Worm (Caenorhabditis elegans) whole organism, midembryonic: ENCODE data around the gene C33D9.8.

Experiments used
- T22C8.4 ChIP-seq: fragments of 200-800 bp; sonication (Bioruptor generic); IDR thresholded peaks from 2 replicates; pipeline ENCODE4 v1.3.6; 2022; ENCODE audit warnings: missing genetic modification characterization, missing compliant biosample characterization
- cog-1 ChIP-seq: sonication (generic microtip); optimal IDR thresholded peaks from 2 replicates; lab custom pipeline; 2016; ENCODE audit warnings: missing genetic modification characterization, missing compliant biosample characterization
- flt-1 ChIP-seq: fragments of 200-800 bp; sonication (Bioruptor generic); IDR thresholded peaks from 2 replicates; pipeline ENCODE4 v1.3.6; 2022; ENCODE audit warnings: missing genetic modification characterization, missing compliant biosample characterization
- klf-2 ChIP-seq: fragments of 200-800 bp; sonication (Bioruptor generic); conservative IDR thresholded peaks from 2 replicates; pipeline ENCODE4 v1.3.6; 2022; ENCODE audit warnings: missing genetic modification reagents, missing genetic modification characterization, missing compliant biosample characterization
- med-1 ChIP-seq: sonication (generic microtip); optimal IDR thresholded peaks from 2 replicates; lab custom pipeline; 2017; ENCODE audit warnings: missing genetic modification characterization, mild to moderate bottlenecking, missing compliant biosample characterization, antibody characterized with exemption, missing genetic modification reagents; ENCODE audit not compliant: insufficient read depth
- ref-1 ChIP-seq: fragments of 200-800 bp; sonication (Bioruptor generic); conservative IDR thresholded peaks from 2 replicates; pipeline ENCODE4 v1.3.6; 2022; ENCODE audit warnings: missing genetic modification reagents, missing genetic modification characterization, missing compliant biosample characterization
- tab-1 ChIP-seq: fragments of 200-800 bp; sonication (Bioruptor generic); IDR thresholded peaks from 2 replicates; pipeline ENCODE4 v1.3.6; 2022; ENCODE audit warnings: missing genetic modification characterization, missing compliant biosample characterization
- ztf-23 ChIP-seq: fragments of 200-800 bp; sonication (Bioruptor generic); IDR thresholded peaks from 2 replicates; pipeline ENCODE4 v1.3.6; 2022; ENCODE audit warnings: missing genetic modification reagents, missing genetic modification characterization, missing compliant biosample characterization
- ztf-29 ChIP-seq: fragments of 200-800 bp; sonication (Bioruptor generic); IDR thresholded peaks from 2 replicates; pipeline ENCODE4 v1.3.6; 2022; ENCODE audit warnings: missing genetic modification reagents, missing genetic modification characterization, missing compliant biosample characterization

C33D9.8 gene

DNA sequence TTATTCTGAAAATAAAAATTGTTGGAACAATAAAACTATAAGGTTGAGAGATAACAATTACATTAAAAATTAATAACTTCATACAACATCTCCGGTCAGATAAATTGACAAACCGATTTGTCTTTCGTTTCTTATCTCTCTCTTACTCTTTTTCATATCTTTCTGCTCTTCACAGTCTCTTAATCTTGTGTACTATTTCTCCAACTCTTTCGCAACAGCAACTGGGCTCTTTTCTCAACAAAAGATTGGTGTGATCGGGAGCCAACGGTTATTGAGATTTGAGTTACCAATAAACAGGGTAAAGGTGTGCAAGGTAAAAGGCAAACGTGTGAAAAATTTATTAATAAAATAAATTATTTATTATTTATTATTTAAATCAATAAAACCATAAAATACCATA, at the start of gene C33D9.8:
TSS of gene C33D9.8 (minus strand) at position 99 of the 400 bp plus-strand sequence.
- TF ChIP-seq tab-1 (GFP tag; lab: Robert Waterston, UW) = no peak
- no peak for TF ChIP-seq T22C8.4 (GFP tag; lab: Robert Waterston, UW)
- no peak for TF ChIP-seq ref-1 (GFP tag; lab: Robert Waterston, UW)
- no peak for TF ChIP-seq cog-1 (tag; lab: Kevin White, UChicago)
- no peak for TF ChIP-seq klf-2 (GFP tag; lab: Robert Waterston, UW)
- TF ChIP-seq flt-1 = no peak
- TF ChIP-seq ztf-23 = no peak

DNA sequence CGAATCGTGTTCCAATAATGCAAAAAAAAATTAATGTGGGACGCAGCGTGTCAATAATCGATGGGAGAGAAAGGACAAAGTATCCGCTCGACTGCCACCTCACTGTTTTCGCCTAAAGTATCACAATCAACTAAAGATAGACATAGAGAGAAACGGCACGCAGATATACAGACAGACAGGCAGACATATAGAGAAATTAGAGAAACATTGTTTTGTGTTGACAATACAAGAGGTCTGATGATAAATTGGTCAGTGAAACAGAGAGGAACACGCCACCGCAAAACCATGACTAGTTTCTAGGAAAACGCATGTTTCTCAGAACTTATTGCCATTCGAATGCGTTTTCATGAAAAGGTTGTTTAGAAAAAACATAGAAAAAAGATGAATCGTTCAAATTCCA, 44.0 kb upstream of the C33D9.8 start, which contains the start of gene T28C6.8:
TSS of gene T28C6.8 (minus strand) at position 137 of the 400 bp plus-strand sequence.
- TF ChIP-seq klf-2 (GFP tag; lab: Robert Waterston, UW) (no peak), flt-1 (no peak), ref-1 (GFP tag; lab: Robert Waterston, UW) (no peak), med-1 (GFP tag; lab: Kevin White, UChicago) (no peak), ztf-23 (no peak), tab-1 (GFP tag; lab: Robert Waterston, UW) (no peak), cog-1 (tag; lab: Kevin White, UChicago) (no peak), ztf-29 (no peak), T22C8.4 (GFP tag; lab: Robert Waterston, UW) (no peak)

- TF ChIP-seq T22C8.4 (GFP tag; lab: Robert Waterston, UW) (no peak), klf-2 (GFP tag; lab: Robert Waterston, UW) (no peak), cog-1 (tag; lab: Kevin White, UChicago) (no peak), ref-1 (GFP tag; lab: Robert Waterston, UW) (no peak)
These were observed 40.9 kb upstream of the C33D9.8 start, which contains the start of gene T28C6.7 for ce11 chrIV:8827500-8827899. TSS of gene T28C6.7 (plus strand) at chrIV:8827800.

DNA sequence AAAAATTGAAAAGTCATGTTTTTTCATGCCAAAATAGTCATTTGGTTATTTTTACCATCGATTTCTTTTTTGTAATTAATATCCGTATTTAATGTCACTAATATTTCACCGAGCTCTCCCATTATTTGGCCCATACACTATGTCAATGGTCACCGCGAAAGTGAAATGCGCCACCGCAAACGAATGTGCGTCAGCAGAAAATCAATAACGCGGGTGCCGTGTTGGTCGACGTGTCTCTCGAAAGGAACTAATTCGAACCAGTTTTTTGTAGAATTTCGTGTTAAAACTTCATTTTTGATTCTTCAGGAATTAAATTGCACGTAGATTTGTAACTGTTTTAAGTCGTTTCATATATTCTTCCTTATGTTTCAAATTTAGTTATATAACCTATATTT, 40.1 kb upstream of the C33D9.8 start:
- no peak for TF ChIP-seq cog-1 (tag; lab: Kevin White, UChicago)
- TF ChIP-seq ztf-23 = no peak
- peak; percentile 80 for TF ChIP-seq T22C8.4 (GFP tag; lab: Robert Waterston, UW)
- TF ChIP-seq klf-2 (GFP tag; lab: Robert Waterston, UW) = no peak

ce11 chrIV:8825997-8826605, 39.5 kb upstream of the C33D9.8 start:
- no peak for TF ChIP-seq ztf-23
- no peak for TF ChIP-seq T22C8.4 (GFP tag; lab: Robert Waterston, UW)
- no peak for TF ChIP-seq tab-1 (GFP tag; lab: Robert Waterston, UW)
- no peak for TF ChIP-seq cog-1 (tag; lab: Kevin White, UChicago)
- TF ChIP-seq flt-1 = no peak
- TF ChIP-seq ztf-29 = no peak
- TF ChIP-seq ref-1 (GFP tag; lab: Robert Waterston, UW) = no peak
- TF ChIP-seq med-1 (GFP tag; lab: Kevin White, UChicago) = no peak
- no peak for TF ChIP-seq klf-2 (GFP tag; lab: Robert Waterston, UW)

DNA sequence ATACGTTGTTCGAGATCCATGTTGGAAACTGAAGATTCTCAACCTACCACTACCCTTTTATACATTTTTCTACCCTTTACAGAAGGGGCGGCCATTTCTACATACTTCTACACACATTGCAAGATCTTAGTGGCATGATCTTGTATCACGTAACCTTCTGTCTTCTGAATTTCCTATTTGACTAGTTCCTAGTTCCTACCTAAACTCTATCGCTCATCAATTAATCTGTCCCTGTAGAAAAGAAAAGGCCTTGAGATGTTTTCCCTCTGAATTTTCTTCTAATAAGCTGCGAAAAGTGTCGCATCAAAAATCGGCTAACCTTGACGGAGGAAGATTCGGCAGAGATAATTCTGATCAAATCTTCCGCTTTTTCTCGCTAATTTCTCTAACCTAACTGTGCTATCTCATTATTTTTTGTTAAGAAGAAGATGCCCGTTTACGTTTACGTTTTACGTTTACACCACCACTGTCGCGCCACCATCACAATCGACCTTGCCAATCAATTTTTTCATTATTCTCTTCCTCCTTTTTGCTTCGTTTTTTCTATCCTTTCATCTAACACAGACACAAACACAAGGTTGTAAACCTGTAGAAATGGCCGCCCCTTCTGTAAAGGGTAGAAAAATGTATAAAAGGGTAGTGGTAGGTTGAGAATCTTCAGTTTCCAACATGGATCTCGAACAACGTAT, 37.7 kb upstream of the C33D9.8 start, which contains the start of the genes col-117 and col-3:
TSS of gene col-117 (minus strand) at position 51 of the 689 bp plus-strand sequence.
TSS of gene col-3 (plus strand) at position 639 of the 689 bp plus-strand sequence.
- TF ChIP-seq cog-1 (tag; lab: Kevin White, UChicago) = no peak
- no peak for TF ChIP-seq tab-1 (GFP tag; lab: Robert Waterston, UW)
- TF ChIP-seq klf-2 (GFP tag; lab: Robert Waterston, UW) = no peak
- TF ChIP-seq med-1 (GFP tag; lab: Kevin White, UChicago) = no peak

ce11 chrIV:8822598-8822997, 36.0 kb upstream of the C33D9.8 start:
- TF ChIP-seq ztf-23 (no peak), ztf-29 (no peak), med-1 (GFP tag; lab: Kevin White, UChicago) (no peak), T22C8.4 (GFP tag; lab: Robert Waterston, UW) (no peak), ref-1 (GFP tag; lab: Robert Waterston, UW) (no peak), tab-1 (GFP tag; lab: Robert Waterston, UW) (no peak), klf-2 (GFP tag; lab: Robert Waterston, UW) (no peak), flt-1 (no peak), cog-1 (tag; lab: Kevin White, UChicago) (no peak)

DNA sequence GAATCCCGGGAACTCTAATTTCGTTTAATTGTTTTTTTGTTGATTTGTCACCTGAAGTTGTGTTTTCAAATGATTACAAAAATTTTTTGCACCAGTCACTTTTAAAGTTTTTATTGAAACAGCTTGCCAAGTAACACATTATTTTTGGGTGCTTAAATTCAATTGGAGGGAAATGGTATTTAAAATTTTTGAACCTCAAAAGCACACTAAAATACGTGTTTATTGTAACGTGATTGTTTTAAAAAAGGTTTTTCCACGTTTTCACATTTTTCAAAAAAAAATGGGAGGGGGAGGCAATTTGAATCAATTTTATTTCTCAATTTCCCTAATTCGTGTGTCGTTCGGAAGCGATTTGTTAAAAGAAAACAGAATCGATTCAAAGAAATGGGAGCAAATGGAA, 34.6 kb upstream of the C33D9.8 start, which contains the start of gene T28C6.5:
TSS of gene T28C6.5 (plus strand) at position 301 of the 400 bp plus-strand sequence.
- no peak for TF ChIP-seq ztf-29
- no peak for TF ChIP-seq cog-1 (tag; lab: Kevin White, UChicago)
- TF ChIP-seq klf-2 (GFP tag; lab: Robert Waterston, UW) = no peak
- no peak for TF ChIP-seq ref-1 (GFP tag; lab: Robert Waterston, UW)
- TF ChIP-seq med-1 (GFP tag; lab: Kevin White, UChicago) = no peak
- no peak for TF ChIP-seq tab-1 (GFP tag; lab: Robert Waterston, UW)
- no peak for TF ChIP-seq T22C8.4 (GFP tag; lab: Robert Waterston, UW)
- TF ChIP-seq ztf-23 = no peak
- no peak for TF ChIP-seq flt-1

DNA sequence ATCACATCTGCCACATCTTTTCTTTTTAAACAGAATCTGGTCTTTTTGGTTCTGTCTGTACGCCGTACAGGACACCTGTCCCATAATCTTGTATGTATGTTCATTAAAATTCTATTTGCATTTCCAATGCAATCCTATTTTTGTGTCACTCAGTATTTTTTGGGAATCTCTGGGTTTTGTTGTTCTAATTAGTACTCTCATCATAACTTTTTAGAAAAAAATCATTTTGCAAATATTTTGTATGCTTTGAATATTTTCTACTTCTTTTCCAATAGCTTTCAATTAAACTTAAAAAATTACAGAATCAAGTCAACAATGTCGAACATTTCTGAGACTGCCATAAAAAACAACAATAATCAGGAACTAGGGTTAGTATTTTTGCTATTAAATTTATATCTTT, 33.5 kb upstream of the C33D9.8 start, which contains the start of gene T28C6.3:
TSS of gene T28C6.3 (plus strand) at position 301 of the 400 bp plus-strand sequence.
- TF ChIP-seq T22C8.4 (GFP tag; lab: Robert Waterston, UW) = no peak
- TF ChIP-seq cog-1 (tag; lab: Kevin White, UChicago) = no peak
- TF ChIP-seq med-1 (GFP tag; lab: Kevin White, UChicago) = no peak
- no peak for TF ChIP-seq tab-1 (GFP tag; lab: Robert Waterston, UW)
- TF ChIP-seq flt-1 = no peak
- TF ChIP-seq ztf-29 = no peak
- no peak for TF ChIP-seq ztf-23
- TF ChIP-seq ref-1 (GFP tag; lab: Robert Waterston, UW) = no peak
- TF ChIP-seq klf-2 (GFP tag; lab: Robert Waterston, UW) = no peak
